Fruit fly (Drosophila melanogaster) whole organism, prepupa: ENCODE data around the gene SdhD.

Experiments used
- CG10631 ChIP-seq: fragments of 200-800 bp; sonication (Bioruptor generic); optimal IDR thresholded peaks from 2 replicates; lab custom pipeline; 2016; ENCODE audit warnings: missing biosample characterization, missing genetic modification characterization
- CG11762 ChIP-seq: fragments of 200-800 bp; sonication (Bioruptor generic); optimal IDR thresholded peaks from 3 replicates; lab custom pipeline; 2016; ENCODE audit warnings: missing biosample characterization, missing genetic modification characterization; ENCODE audit not compliant: insufficient read depth
- CG15336 ChIP-seq: fragments of 200-800 bp; sonication (Bioruptor generic); IDR thresholded peaks from 2 replicates; pipeline ENCODE4 v1.3.6; 2022; ENCODE audit warnings: missing biosample characterization, missing genetic modification characterization
- CG1621 ChIP-seq: fragments of 200-800 bp; sonication (Bioruptor generic); optimal IDR thresholded peaks from 3 replicates; lab custom pipeline; 2018; ENCODE audit warnings: missing biosample characterization, mild to moderate bottlenecking, missing genetic modification characterization
- CG3032 ChIP-seq: fragments of 200-800 bp; optimal IDR thresholded peaks from 2 replicates; lab custom pipeline; 2019; ENCODE audit warnings: missing biosample characterization, mild to moderate bottlenecking, missing genetic modification characterization, moderate library complexity
- CG31627 ChIP-seq: fragments of 200-800 bp; sonication (Bioruptor generic); optimal IDR thresholded peaks from 3 replicates; lab custom pipeline; 2016; ENCODE audit warnings: missing biosample characterization, missing genetic modification characterization
- CG32006 ChIP-seq: fragments of 200-800 bp; sonication (Bioruptor generic); optimal IDR thresholded peaks from 3 replicates; lab custom pipeline; 2017; ENCODE audit warnings: missing biosample characterization, mild to moderate bottlenecking, missing genetic modification characterization
- CG34406 ChIP-seq: fragments of 200-800 bp; sonication (Bioruptor generic); optimal IDR thresholded peaks from 3 replicates; lab custom pipeline; 2016; ENCODE audit warnings: missing biosample characterization, missing genetic modification characterization
- CG3919 ChIP-seq: fragments of 200-800 bp; sonication (Bioruptor generic); optimal IDR thresholded peaks from 3 replicates; lab custom pipeline; 2016; ENCODE audit warnings: missing biosample characterization, missing genetic modification characterization
- CG6163 ChIP-seq: fragments of 200-800 bp; sonication (Bioruptor generic); IDR thresholded peaks from 3 replicates; pipeline ENCODE4 v1.3.6; 2022; ENCODE audit warnings: missing biosample characterization, missing genetic modification characterization
- CG6276 ChIP-seq: fragments of 200-800 bp; sonication (Bioruptor generic); optimal IDR thresholded peaks from 2 replicates; lab custom pipeline; 2017; ENCODE audit warnings: missing biosample characterization, mild to moderate bottlenecking, missing genetic modification characterization
- CG6808 ChIP-seq: fragments of 200-800 bp; sonication (Bioruptor generic); optimal IDR thresholded peaks from 3 replicates; lab custom pipeline; 2017; ENCODE audit warnings: missing biosample characterization, missing genetic modification characterization, mild to moderate bottlenecking, moderate library complexity, missing genetic modification reagents
- CG6854 ChIP-seq: fragments of 200-800 bp; sonication (Bioruptor generic); optimal IDR thresholded peaks from 2 replicates; lab custom pipeline; 2017; ENCODE audit warnings: missing biosample characterization, mild to moderate bottlenecking, missing genetic modification characterization
- CG7368 ChIP-seq: fragments of 200-800 bp; sonication (Bioruptor generic); optimal IDR thresholded peaks from 3 replicates; lab custom pipeline; 2016; ENCODE audit warnings: missing biosample characterization, missing genetic modification characterization
- CG9139 ChIP-seq: fragments of 200-800 bp; sonication (Bioruptor generic); optimal IDR thresholded peaks from 3 replicates; lab custom pipeline; 2017; ENCODE audit warnings: missing biosample characterization, mild to moderate bottlenecking, missing genetic modification characterization
- Eip78C ChIP-seq: fragments of 200-800 bp; sonication (Bioruptor generic); peaks from one replicate; lab custom pipeline; 2016; ENCODE audit warnings: missing biosample characterization, missing genetic modification characterization
- Eip93F ChIP-seq: fragments of 200-800 bp; sonication (Bioruptor generic); optimal IDR thresholded peaks from 2 replicates; lab custom pipeline; 2016; ENCODE audit warnings: missing biosample characterization, mild to moderate bottlenecking, missing genetic modification characterization
- Ets21C ChIP-seq: fragments of 200-800 bp; sonication (Bioruptor generic); optimal IDR thresholded peaks from 3 replicates; lab custom pipeline; 2016; ENCODE audit warnings: missing biosample characterization, missing genetic modification characterization
- Hr38 ChIP-seq: sonication (Bioruptor generic); optimal IDR thresholded peaks from 2 replicates; lab custom pipeline; 2016; ENCODE audit warnings: missing biosample characterization, missing genetic modification characterization
- Hr39 ChIP-seq: fragments of 200-800 bp; sonication (Bioruptor generic); optimal IDR thresholded peaks from 2 replicates; lab custom pipeline; 2016; ENCODE audit warnings: missing biosample characterization, missing genetic modification characterization
- Hr4 ChIP-seq: fragments of 200-800 bp; sonication (Bioruptor generic); optimal IDR thresholded peaks from 3 replicates; lab custom pipeline; 2016; ENCODE audit warnings: missing biosample characterization, missing genetic modification characterization
- Lpt ChIP-seq: fragments of 200-800 bp; sonication (Bioruptor generic); optimal IDR thresholded peaks from 3 replicates; lab custom pipeline; 2016; ENCODE audit warnings: missing biosample characterization, missing genetic modification characterization
- Met ChIP-seq: fragments of 200-800 bp; sonication (Bioruptor generic); optimal IDR thresholded peaks from 3 replicates; lab custom pipeline; 2016; ENCODE audit warnings: missing biosample characterization, missing genetic modification characterization
- OdsH ChIP-seq: fragments of 200-800 bp; sonication (Bioruptor generic); optimal IDR thresholded peaks from 3 replicates; lab custom pipeline; 2016; ENCODE audit warnings: missing biosample characterization, missing genetic modification characterization
- Sox102F ChIP-seq: fragments of 200-800 bp; sonication (Bioruptor generic); optimal IDR thresholded peaks from 2 replicates; lab custom pipeline; 2016; ENCODE audit warnings: missing biosample characterization, mild to moderate bottlenecking, missing genetic modification characterization
- achi ChIP-seq: fragments of 200-800 bp; sonication (Bioruptor generic); optimal IDR thresholded peaks from 3 replicates; lab custom pipeline; 2016; ENCODE audit warnings: missing biosample characterization, missing genetic modification characterization
- acj6 ChIP-seq: fragments of 200-800 bp; sonication (Bioruptor generic); optimal IDR thresholded peaks from 3 replicates; lab custom pipeline; 2016; ENCODE audit warnings: missing biosample characterization, missing genetic modification characterization
- cyc ChIP-seq: fragments of 200-800 bp; sonication (Bioruptor generic); optimal IDR thresholded peaks from 3 replicates; lab custom pipeline; 2016; ENCODE audit warnings: missing biosample characterization, missing genetic modification characterization
- eg ChIP-seq: fragments of 200-800 bp; sonication (Bioruptor generic); IDR thresholded peaks from 3 replicates; pipeline ENCODE4 v1.3.6; 2022; ENCODE audit warnings: missing biosample characterization, missing genetic modification characterization
- esn ChIP-seq: fragments of 200-800 bp; sonication (Bioruptor generic); optimal IDR thresholded peaks from 2 replicates; lab custom pipeline; 2016; ENCODE audit warnings: missing biosample characterization, mild to moderate bottlenecking, missing genetic modification characterization, moderate library complexity
- fkh ChIP-seq: fragments of 200-800 bp; sonication (Bioruptor generic); optimal IDR thresholded peaks from 3 replicates; lab custom pipeline; 2017; ENCODE audit warnings: missing biosample characterization, mild to moderate bottlenecking, missing genetic modification characterization, moderate library complexity
- lz ChIP-seq: fragments of 200-800 bp; sonication (Bioruptor generic); optimal IDR thresholded peaks from 3 replicates; lab custom pipeline; 2016; ENCODE audit warnings: missing biosample characterization, missing genetic modification characterization
- net ChIP-seq: fragments of 200-800 bp; sonication (Bioruptor generic); optimal IDR thresholded peaks from 3 replicates; lab custom pipeline; 2016; ENCODE audit warnings: missing biosample characterization, missing genetic modification characterization
- pdm3 ChIP-seq: fragments of 200-800 bp; sonication (Bioruptor generic); optimal IDR thresholded peaks from 3 replicates; lab custom pipeline; 2016; ENCODE audit warnings: missing biosample characterization, missing genetic modification characterization
- spab ChIP-seq: fragments of 200-800 bp; sonication (Bioruptor generic); optimal IDR thresholded peaks from 2 replicates; lab custom pipeline; 2017; ENCODE audit warnings: missing biosample characterization, mild to moderate bottlenecking, missing genetic modification characterization, missing genetic modification reagents
- ss ChIP-seq, 2 experiments: fragments of 200-800 bp; sonication (Bioruptor generic); optimal IDR thresholded peaks; 2 replicates in 1 of 2; 3 replicates in 1 of 2; lab custom pipeline; 2017 to 2018; ENCODE audit warnings: mild to moderate bottlenecking in 2 of 2, missing biosample characterization in 2 of 2, missing genetic modification characterization in 2 of 2, moderate library complexity in 1 of 2
- svp ChIP-seq: fragments of 200-800 bp; sonication (Bioruptor generic); peaks from one replicate; lab custom pipeline; 2016; ENCODE audit warnings: missing biosample characterization, missing genetic modification characterization
- topi ChIP-seq: fragments of 200-800 bp; sonication (Bioruptor generic); optimal IDR thresholded peaks from 3 replicates; lab custom pipeline; 2016; ENCODE audit warnings: missing biosample characterization, missing genetic modification characterization
- vri ChIP-seq: fragments of 200-800 bp; sonication (Bioruptor generic); optimal IDR thresholded peaks from 3 replicates; lab custom pipeline; 2016; ENCODE audit warnings: missing biosample characterization, mild to moderate bottlenecking, missing genetic modification characterization

SdhD gene

dm6 chr3R:23791491-23791890 lies 31.1 kb upstream of the SdhD start (continued):
- TF ChIP-seq cyc (GFP tag; lab: Kevin White, UChicago) (no peak), CG1621 (tag; lab: Kevin White, UChicago) (no peak), lz (GFP tag; lab: Kevin White, UChicago) (no peak), eg (GFP tag; lab: Robert Waterston, UW) (no peak), svp (GFP tag; lab: Kevin White, UChicago) (no peak), Hr38 (GFP tag; lab: Kevin White, UChicago) (no peak), pdm3 (no peak), Hr39 (GFP tag; lab: Kevin White, UChicago) (no peak), CG6276 (GFP tag; lab: Kevin White, UChicago) (no peak), CG31627 (GFP tag; lab: Kevin White, UChicago) (no peak), esn (peak; percentile 43), CG6163 (GFP tag; lab: Robert Waterston, UW) (peak; percentile 66; the same call in 2 of the 3 replicates), CG9139 (GFP tag; lab: Kevin White, UChicago) (no peak), CG10631 (GFP tag; lab: Kevin White, UChicago) (peak; percentile 46), CG6854 (no peak), CG32006 (GFP tag; lab: Kevin White, UChicago) (no peak), Sox102F (GFP tag; lab: Kevin White, UChicago) (no peak)

dm6 chr3R:23790483-23791175 lies 30.2 kb upstream of the SdhD start:
- peak; percentile 7 for TF ChIP-seq lz (GFP tag; lab: Kevin White, UChicago)
- peak; percentile 15 for TF ChIP-seq esn
- TF ChIP-seq Hr4 (GFP tag; lab: Kevin White, UChicago): no peak
- TF ChIP-seq CG6276 (GFP tag; lab: Kevin White, UChicago): no peak
- peak; percentile 10 for TF ChIP-seq topi (GFP tag; lab: Kevin White, UChicago)
- peak; percentile 5 for TF ChIP-seq CG34406 (GFP tag; lab: Kevin White, UChicago)
- peak; percentile 98 for TF ChIP-seq svp (GFP tag; lab: Kevin White, UChicago)
- TF ChIP-seq Eip78C (GFP tag; lab: Kevin White, UChicago): peak; percentile 56
- no peak for TF ChIP-seq CG6854
- TF ChIP-seq cyc (GFP tag; lab: Kevin White, UChicago): peak; percentile 23
- no peak for TF ChIP-seq CG3919 (GFP tag; lab: Kevin White, UChicago)
- peak; percentile 57 for TF ChIP-seq fkh (GFP tag; lab: Kevin White, UChicago)
- peak; percentile 9 for TF ChIP-seq CG31627 (GFP tag; lab: Kevin White, UChicago)
- TF ChIP-seq CG3032 (tag; lab: Kevin White, UChicago): no peak

- peak; percentile 99 for TF ChIP-seq svp (GFP tag; lab: Kevin White, UChicago)
- TF ChIP-seq Sox102F (GFP tag; lab: Kevin White, UChicago): no peak
Measured at dm6 chr3R:23789584-23789983, 29.2 kb upstream of the SdhD start.

- peak; percentile 53 for TF ChIP-seq Sox102F (GFP tag; lab: Kevin White, UChicago)
- TF ChIP-seq CG7368 (GFP tag; lab: Kevin White, UChicago): peak; percentile 29
- peak; percentile 70 for TF ChIP-seq CG1621 (tag; lab: Kevin White, UChicago)
- peak; percentile 76 for TF ChIP-seq OdsH (GFP tag; lab: Kevin White, UChicago)
- TF ChIP-seq cyc (GFP tag; lab: Kevin White, UChicago): peak; percentile 47
- peak; percentile 63 for TF ChIP-seq CG34406 (GFP tag; lab: Kevin White, UChicago)
- peak; percentile 54 for TF ChIP-seq CG31627 (GFP tag; lab: Kevin White, UChicago)
- peak; percentile 69 for TF ChIP-seq CG6276 (GFP tag; lab: Kevin White, UChicago)
- peak; percentile 67 for TF ChIP-seq CG11762 (GFP tag; lab: Kevin White, UChicago)
- peak; percentile 63 for TF ChIP-seq eg (GFP tag; lab: Robert Waterston, UW)
- peak; percentile 40 for TF ChIP-seq CG9139 (GFP tag; lab: Kevin White, UChicago)
- TF ChIP-seq CG15336: peak; percentile 71; the same call in 1 of the 2 replicates
- peak; percentile 68 for TF ChIP-seq pdm3
- TF ChIP-seq achi: peak; percentile 56
- TF ChIP-seq Hr4 (GFP tag; lab: Kevin White, UChicago): peak; percentile 72
- TF ChIP-seq esn: peak; percentile 73
- TF ChIP-seq vri (GFP tag; lab: Kevin White, UChicago): no peak
- peak; percentile 71 for TF ChIP-seq CG6808
- peak; percentile 88 for TF ChIP-seq CG32006 (GFP tag; lab: Kevin White, UChicago)
- peak; percentile 66 for TF ChIP-seq topi (GFP tag; lab: Kevin White, UChicago)
- TF ChIP-seq Eip93F (GFP tag; lab: Kevin White, UChicago): no peak
- peak; percentile 69 for TF ChIP-seq net
- peak; percentile 72 for TF ChIP-seq acj6 (GFP tag; lab: Kevin White, UChicago)
- peak; percentile 39 for TF ChIP-seq Lpt (GFP tag; lab: Kevin White, UChicago)
- peak; percentile 70 for TF ChIP-seq CG3919 (GFP tag; lab: Kevin White, UChicago)
- TF ChIP-seq Ets21C (GFP tag; lab: Kevin White, UChicago): peak; percentile 28
- TF ChIP-seq Met (GFP tag; lab: Kevin White, UChicago): peak; percentile 71
- TF ChIP-seq fkh (GFP tag; lab: Kevin White, UChicago): no peak
- TF ChIP-seq ss (GFP tag; optimal IDR thresholded peaks at IDR 0.05; lab: Kevin White, UChicago): peak; percentile 65 to 81
- TF ChIP-seq spab (GFP tag; lab: Kevin White, UChicago): peak; percentile 77
Measured at dm6 chr3R:23788406-23789021, 28.1 kb upstream of the SdhD start.
